Fruit fly (Drosophila melanogaster) whole organism, embryonic: ENCODE results near the gene Rcd-1r.

Source experiments
- ATbp ChIP-seq: fragments of 200-800 bp; sonication (Bioruptor generic); optimal IDR thresholded peaks from 2 replicates; lab custom pipeline; 2017; ENCODE audit warnings: missing biosample characterization, mild to moderate bottlenecking, missing genetic modification characterization, missing genetic modification reagents
- Blimp-1 ChIP-seq: fragments of 200-800 bp; sonication (Bioruptor generic); optimal IDR thresholded peaks from 3 replicates; lab custom pipeline; 2018; ENCODE audit warnings: missing biosample characterization, missing genetic modification characterization, mild to moderate bottlenecking, moderate library complexity, missing genetic modification reagents
- CG11247 ChIP-seq: fragments of 200-800 bp; sonication (Bioruptor generic); IDR thresholded peaks from 2 replicates; pipeline ENCODE4 v1.3.6; 2022; ENCODE audit warnings: missing biosample characterization, missing genetic modification characterization
- CG12104 ChIP-seq: fragments of 200-800 bp; sonication (Bioruptor generic); optimal IDR thresholded peaks from 3 replicates; lab custom pipeline; 2016; ENCODE audit warnings: missing biosample characterization, missing genetic modification characterization
- CG12219 ChIP-seq: fragments of 200-800 bp; sonication (Bioruptor generic); optimal IDR thresholded peaks from 3 replicates; lab custom pipeline; 2018; ENCODE audit warnings: missing biosample characterization, mild to moderate bottlenecking, missing genetic modification characterization
- CG12236 ChIP-seq: fragments of 200-800 bp; sonication (Bioruptor generic); optimal IDR thresholded peaks from 2 replicates; lab custom pipeline; 2016; ENCODE audit warnings: missing biosample characterization, missing genetic modification characterization
- CG13624 ChIP-seq: fragments of 200-800 bp; sonication (Bioruptor generic); optimal IDR thresholded peaks from 2 replicates; lab custom pipeline; 2016; ENCODE audit warnings: missing biosample characterization, missing genetic modification characterization
- CG14667 ChIP-seq: fragments of 200-800 bp; sonication (Bioruptor generic); IDR thresholded peaks from 2 replicates; pipeline ENCODE4 v1.3.6; 2022; ENCODE audit warnings: missing biosample characterization, missing genetic modification characterization
- CG15514 ChIP-seq: fragments of 200-800 bp; sonication (Bioruptor generic); optimal IDR thresholded peaks from 3 replicates; lab custom pipeline; 2017; ENCODE audit warnings: missing biosample characterization, missing genetic modification characterization, mild to moderate bottlenecking, moderate library complexity, missing genetic modification reagents
- CG17802 ChIP-seq: fragments of 200-800 bp; sonication (Bioruptor generic); optimal IDR thresholded peaks from 2 replicates; lab custom pipeline; 2018; ENCODE audit warnings: missing biosample characterization, mild to moderate bottlenecking, missing genetic modification characterization, moderate library complexity
- CG18262 ChIP-seq: fragments of 200-800 bp; optimal IDR thresholded peaks from 3 replicates; lab custom pipeline; 2019; ENCODE audit warnings: missing biosample characterization, mild to moderate bottlenecking, missing genetic modification characterization, moderate library complexity
- CG18764 ChIP-seq: fragments of 200-800 bp; sonication (Bioruptor generic); optimal IDR thresholded peaks from 3 replicates; lab custom pipeline; 2016; ENCODE audit warnings: missing biosample characterization, missing genetic modification characterization
- CG2116 ChIP-seq: fragments of 200-800 bp; sonication (Bioruptor generic); optimal IDR thresholded peaks from 3 replicates; lab custom pipeline; 2018; ENCODE audit warnings: missing biosample characterization, mild to moderate bottlenecking, missing genetic modification characterization
- CG31388 ChIP-seq: fragments of 200-800 bp; sonication (Bioruptor generic); optimal IDR thresholded peaks from 2 replicates; lab custom pipeline; 2016; ENCODE audit warnings: missing biosample characterization, missing genetic modification characterization
- CG3281 ChIP-seq: fragments of 200-800 bp; sonication (Bioruptor generic); optimal IDR thresholded peaks from 3 replicates; lab custom pipeline; 2017; ENCODE audit warnings: missing biosample characterization, mild to moderate bottlenecking, missing genetic modification characterization
- CG33557 ChIP-seq: fragments of 200-800 bp; sonication (Bioruptor generic); optimal IDR thresholded peaks from 2 replicates; lab custom pipeline; 2019; ENCODE audit warnings: missing biosample characterization, mild to moderate bottlenecking, missing genetic modification characterization, moderate library complexity
- CG4707 ChIP-seq: fragments of 200-800 bp; sonication (Bioruptor generic); optimal IDR thresholded peaks from 2 replicates; lab custom pipeline; 2018; ENCODE audit warnings: missing biosample characterization, mild to moderate bottlenecking, missing genetic modification characterization, moderate library complexity
- CG6765 ChIP-seq: fragments of 200-800 bp; sonication (Bioruptor generic); optimal IDR thresholded peaks from 3 replicates; lab custom pipeline; 2017; ENCODE audit warnings: missing biosample characterization, mild to moderate bottlenecking, missing genetic modification characterization
- CG7372 ChIP-seq: fragments of 200-800 bp; sonication (Bioruptor generic); IDR thresholded peaks from 2 replicates; pipeline ENCODE4 v1.3.6; 2022; ENCODE audit warnings: missing biosample characterization, missing genetic modification characterization
- CG9215 ChIP-seq: fragments of 200-800 bp; sonication (Bioruptor generic); IDR thresholded peaks from 2 replicates; pipeline ENCODE4 v1.3.6; 2022; ENCODE audit warnings: missing biosample characterization, missing genetic modification characterization
- Chrac-16 ChIP-seq: fragments of 200-800 bp; sonication (Bioruptor generic); optimal IDR thresholded peaks from 3 replicates; lab custom pipeline; 2016; ENCODE audit warnings: missing biosample characterization, missing genetic modification characterization
- Dll ChIP-seq: fragments of 200-800 bp; sonication (Bioruptor generic); IDR thresholded peaks from 4 replicates; pipeline ENCODE4 v1.3.6; 2022; ENCODE audit warnings: missing biosample characterization, missing genetic modification characterization; ENCODE audit not compliant: partially characterized antibody
- Ets97D ChIP-seq: fragments of 200-800 bp; sonication (Bioruptor generic); optimal IDR thresholded peaks from 3 replicates; lab custom pipeline; 2016; ENCODE audit warnings: missing biosample characterization, missing genetic modification characterization
- Hr78 ChIP-seq, 2 experiments: fragments of 200-800 bp in 1 of 2; fragments of >200 bp in 1 of 2; sonication (Bioruptor generic) in 1 of 2; optimal IDR thresholded peaks; 2 replicates each; lab custom pipeline; 2017 to 2019; ENCODE audit warnings: missing biosample characterization in 2 of 2, missing genetic modification characterization in 2 of 2, mild to moderate bottlenecking in 1 of 2, moderate library complexity in 1 of 2
- Max ChIP-seq: fragments of 200-800 bp; sonication (Bioruptor generic); optimal IDR thresholded peaks from 2 replicates; lab custom pipeline; 2016; ENCODE audit warnings: missing biosample characterization, mild to moderate bottlenecking, missing genetic modification characterization
- NC2α ChIP-seq: fragments of 200-800 bp; sonication (Bioruptor generic); optimal IDR thresholded peaks from 2 replicates; lab custom pipeline; 2016; ENCODE audit warnings: missing biosample characterization, missing genetic modification characterization
- Sry-δ ChIP-seq: fragments of 200-800 bp; sonication (Bioruptor generic); optimal IDR thresholded peaks from 2 replicates; lab custom pipeline; 2016; ENCODE audit warnings: missing biosample characterization, missing genetic modification characterization
- ara ChIP-seq: fragments of 200-800 bp; sonication (Bioruptor generic); IDR thresholded peaks from 2 replicates; pipeline ENCODE4 v1.3.6; 2022; ENCODE audit warnings: missing biosample characterization, missing genetic modification characterization
- az2 ChIP-seq: fragments of 200-800 bp; sonication (Bioruptor generic); optimal IDR thresholded peaks from 3 replicates; lab custom pipeline; 2016; ENCODE audit warnings: missing biosample characterization, missing genetic modification characterization
- bcd ChIP-seq: fragments of 200-800 bp; sonication (Bioruptor generic); optimal IDR thresholded peaks from 2 replicates; lab custom pipeline; 2017; ENCODE audit warnings: missing biosample characterization, mild to moderate bottlenecking, missing genetic modification characterization
- dm ChIP-seq: fragments of 200-800 bp; sonication (Bioruptor generic); optimal IDR thresholded peaks from 3 replicates; lab custom pipeline; 2016; ENCODE audit warnings: missing biosample characterization, missing genetic modification characterization
- grn ChIP-seq: fragments of 200-800 bp; sonication (Bioruptor generic); optimal IDR thresholded peaks from 3 replicates; lab custom pipeline; 2017; ENCODE audit warnings: missing biosample characterization, missing genetic modification characterization
- gsb-n ChIP-seq: fragments of 200-800 bp; sonication (Bioruptor generic); optimal IDR thresholded peaks from 3 replicates; lab custom pipeline; 2018; ENCODE audit warnings: missing biosample characterization, mild to moderate bottlenecking, missing genetic modification characterization
- hkb ChIP-seq, 2 experiments: fragments of 200-800 bp in 1 of 2; fragments of >200 bp in 1 of 2; sonication (Bioruptor generic) in 1 of 2; IDR thresholded peaks in 1 of 2; optimal IDR thresholded peaks in 1 of 2; 2 replicates each; pipeline versions ENCODE4 v1.3.6 to Lab custom; 2017 to 2022; ENCODE audit warnings: missing biosample characterization in 1 of 2, missing genetic modification characterization in 1 of 2
- lola ChIP-seq, 3 experiments: fragments of >200 bp in 2 of 3; fragments of 200-800 bp in 1 of 3; sonication (Bioruptor generic) in 1 of 3; optimal IDR thresholded peaks; 2 replicates each; lab custom pipeline; 2017 to 2019; ENCODE audit warnings: missing biosample characterization in 3 of 3, missing genetic modification characterization in 3 of 3, mild to moderate bottlenecking in 1 of 3, moderate library complexity in 1 of 3
- nau ChIP-seq: fragments of 200-800 bp; sonication (Bioruptor generic); optimal IDR thresholded peaks from 3 replicates; lab custom pipeline; 2017; ENCODE audit warnings: missing biosample characterization, mild to moderate bottlenecking, missing genetic modification characterization, missing genetic modification reagents
- nom ChIP-seq: fragments of 200-800 bp; sonication (Bioruptor generic); optimal IDR thresholded peaks from 2 replicates; lab custom pipeline; 2017; ENCODE audit warnings: missing biosample characterization, missing genetic modification characterization, mild to moderate bottlenecking, moderate library complexity, missing genetic modification reagents
- pan ChIP-seq, 4 experiments: fragments of >200 bp in 3 of 4; fragments of 200-800 bp in 1 of 4; sonication (Bioruptor generic) in 1 of 4; optimal IDR thresholded peaks in 3 of 4; IDR thresholded peaks in 1 of 4; 2 replicates each; pipeline versions ENCODE4 v1.3.6 to Lab custom; 2017 to 2022; ENCODE audit warnings: missing biosample characterization in 2 of 4, missing genetic modification characterization in 2 of 4, mixed read lengths in 1 of 4
- pita ChIP-seq: fragments of 200-800 bp; sonication (Bioruptor generic); optimal IDR thresholded peaks from 2 replicates; lab custom pipeline; 2017; ENCODE audit warnings: missing biosample characterization, mild to moderate bottlenecking, missing genetic modification characterization
- pnt ChIP-seq: fragments of 200-800 bp; sonication (Bioruptor generic); optimal IDR thresholded peaks from 3 replicates; lab custom pipeline; 2016; ENCODE audit warnings: missing biosample characterization, missing genetic modification characterization
- prd ChIP-seq, 3 experiments: fragments of >200 bp in 2 of 3; fragments of 200-800 bp in 1 of 3; sonication (Bioruptor generic) in 1 of 3; optimal IDR thresholded peaks in 2 of 3; IDR thresholded peaks in 1 of 3; 2 replicates in 2 of 3; 3 replicates in 1 of 3; pipeline versions ENCODE4 v1.3.6 to Lab custom; 2017 to 2022; ENCODE audit warnings: missing biosample characterization in 1 of 3, missing genetic modification characterization in 1 of 3
- sens-2 ChIP-seq: fragments of 200-800 bp; sonication (Bioruptor generic); IDR thresholded peaks from 2 replicates; pipeline ENCODE4 v1.3.6; 2022; ENCODE audit warnings: missing biosample characterization, missing genetic modification characterization
- so ChIP-seq: fragments of 200-800 bp; sonication (Bioruptor generic); IDR thresholded peaks from 3 replicates; pipeline ENCODE4 v1.3.6; 2022; ENCODE audit warnings: missing biosample characterization, missing genetic modification characterization
- tll ChIP-seq, 2 experiments: fragments of 200-800 bp in 1 of 2; fragments of >200 bp in 1 of 2; sonication (Bioruptor generic) in 1 of 2; optimal IDR thresholded peaks; 2 replicates each; lab custom pipeline; 2017 to 2019; ENCODE audit warnings: missing biosample characterization in 2 of 2, missing genetic modification characterization in 2 of 2, mild to moderate bottlenecking in 1 of 2, moderate library complexity in 1 of 2
- trh ChIP-seq: fragments of 200-800 bp; sonication (Bioruptor generic); optimal IDR thresholded peaks from 2 replicates; lab custom pipeline; 2016; ENCODE audit warnings: missing biosample characterization, missing genetic modification characterization
- vnd ChIP-seq: fragments of 200-800 bp; sonication (Bioruptor generic); IDR thresholded peaks from 3 replicates; pipeline ENCODE4 v1.3.6; 2022; ENCODE audit warnings: missing biosample characterization, missing genetic modification characterization; ENCODE audit not compliant: partially characterized antibody

The Rcd-1r gene

DNA sequence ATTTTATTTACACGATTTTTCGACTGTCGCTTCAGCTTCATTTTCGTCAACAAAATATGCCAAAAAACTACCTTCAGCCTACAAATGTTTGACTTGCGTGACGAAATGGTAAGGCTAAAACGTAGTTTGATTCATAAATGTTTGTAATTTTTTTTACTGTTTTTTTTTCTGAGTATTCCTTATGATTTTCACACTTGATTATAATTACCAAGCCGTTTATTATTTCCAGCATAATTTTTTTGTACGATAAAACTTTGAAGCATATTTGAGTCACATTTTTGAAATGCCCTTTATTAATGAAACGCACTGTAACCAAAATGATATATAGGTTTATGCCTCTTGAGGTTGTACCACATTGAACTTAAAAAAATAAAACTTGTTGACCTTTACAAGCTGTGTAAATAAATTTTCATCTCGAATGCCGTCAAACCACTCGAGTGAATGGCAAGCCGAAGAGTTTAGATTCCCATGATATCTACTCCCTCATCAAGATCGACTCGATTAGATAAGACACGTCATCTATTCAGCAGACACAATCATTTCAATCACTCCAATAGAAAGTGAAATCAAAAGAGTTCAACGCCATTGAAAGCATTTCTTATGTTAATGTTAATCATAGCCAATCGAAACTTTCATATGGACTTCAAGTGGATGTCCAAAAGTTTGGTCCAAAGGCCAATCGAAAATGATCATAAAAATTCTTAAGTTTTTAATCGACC lies 31.1 kb downstream of the Rcd-1r start (continued):
- TF ChIP-seq ATbp (GFP tag; lab: Kevin White, UChicago) (no peak), CG9215 (GFP tag; lab: Robert Waterston, UW) (no peak), CG12219 (GFP tag; lab: Kevin White, UChicago) (no peak), CG6765 (GFP tag; lab: Kevin White, UChicago) (no peak), hkb (optimal IDR thresholded peaks at IDR 0.05; lab: Kevin White, UChicago) (no peak), hkb (GFP tag; IDR thresholded peaks at IDR 0.05; lab: Robert Waterston, UW) (peak; percentile 73), prd (optimal IDR thresholded peaks at IDR 0.05; lab: Kevin White, UChicago) (no peak), prd (GFP tag; IDR thresholded peaks at IDR 0.05; lab: Robert Waterston, UW) (no peak; the same call in 2 of the 3 replicates), CG11247 (GFP tag; lab: Robert Waterston, UW) (no peak), NC2α (GFP tag; lab: Kevin White, UChicago) (no peak), lola (GFP tag; optimal IDR thresholded peaks at IDR 0.05; lab: Kevin White, UChicago) (no peak), bcd (GFP tag; lab: Kevin White, UChicago) (no peak), gsb-n (tag; lab: Kevin White, UChicago) (no peak), Dll (no peak), Blimp-1 (GFP tag; lab: Kevin White, UChicago) (peak; percentile 90), dm (GFP tag; lab: Kevin White, UChicago) (peak; percentile 11), tll (GFP tag; optimal IDR thresholded peaks at IDR 0.05; lab: Kevin White, UChicago) (no peak), Hr78 (GFP tag; optimal IDR thresholded peaks at IDR 0.05; lab: Kevin White, UChicago) (peak in 1 of 2 experiments; percentile 67), trh (GFP tag; lab: Kevin White, UChicago) (no peak), Chrac-16 (GFP tag; lab: Kevin White, UChicago) (peak; percentile 27), CG4707 (no peak), pita (GFP tag; lab: Kevin White, UChicago) (no peak), Max (peak; percentile 14), so (GFP tag; lab: Robert Waterston, UW) (peak; percentile 70; the same call in 1 of the 3 replicates), Sry-δ (GFP tag; lab: Kevin White, UChicago) (no peak), Ets97D (GFP tag; lab: Kevin White, UChicago) (no peak), pnt (GFP tag; lab: Kevin White, UChicago) (no peak), CG3281 (peak; percentile 23), nau (no peak), az2 (GFP tag; lab: Kevin White, UChicago) (peak; percentile 31), CG2116 (GFP tag; lab: Kevin White, UChicago) (no peak), CG18764 (GFP tag; lab: Kevin White, UChicago) (no peak), nom (GFP tag; lab: Kevin White, UChicago) (no peak), CG17802 (tag; lab: Kevin White, UChicago) (no peak), CG33557 (GFP tag; lab: Kevin White, UChicago) (no peak), CG31388 (no peak), pan (optimal IDR thresholded peaks at IDR 0.05; lab: Kevin White, UChicago) (no peak), pan (GFP tag; optimal IDR thresholded peaks at IDR 0.05 in 1 of 2, IDR thresholded peaks at IDR 0.05 in 1 of 2) (peak in 1 of 2 experiments; percentile 60), CG18262 (tag; lab: Kevin White, UChicago) (peak; percentile 2), CG15514 (GFP tag; lab: Kevin White, UChicago) (peak; percentile 7), sens-2 (GFP tag; lab: Robert Waterston, UW) (0 out of 2 replicates have a peak, but pooled peaks have one; percentile 30), CG13624 (peak; percentile 76), CG12236 (GFP tag; lab: Kevin White, UChicago) (no peak), CG7372 (GFP tag; lab: Robert Waterston, UW) (peak; percentile 47; the same call in 1 of the 2 replicates), ara (GFP tag; lab: Robert Waterston, UW) (no peak), grn (peak; percentile 84), CG14667 (GFP tag; lab: Robert Waterston, UW) (no peak), vnd (no peak), CG12104 (GFP tag; lab: Kevin White, UChicago) (peak; percentile 11)
